Worm (Caenorhabditis elegans): ENCODE results near the gene srx-104.

- TF ChIP-seq ama-1 (optimal IDR thresholded peaks at IDR 0.05), result no peak
- no peak for TF ChIP-seq pes-1 (GFP tag; IDR thresholded peaks at IDR 0.05)
- no peak for TF ChIP-seq flt-1 (GFP tag; IDR thresholded peaks at IDR 0.05)
- no peak for TF ChIP-seq aly-1 (tag; optimal IDR thresholded peaks at IDR 0.05)
- TF ChIP-seq B0310.2 (tag; optimal IDR thresholded peaks at IDR 0.05), result no peak
- no peak for TF ChIP-seq hnd-1 (tag; optimal IDR thresholded peaks at IDR 0.05)
These were observed 11.6 kb upstream of the srx-104 start, which contains the start of gene fbxc-53 for ce11 chrII:3711047-3711446.
